Worm (Caenorhabditis elegans) whole organism, early embryonic: ENCODE results near the gene meg-2.

Experiments used
- B0310.2 ChIP-seq: sonication (generic microtip); optimal IDR thresholded peaks from 2 replicates; lab custom pipeline; 2016; ENCODE audit warnings: mild to moderate bottlenecking, missing genetic modification characterization, missing compliant biosample characterization
- F13C5.2 ChIP-seq: sonication (generic microtip); optimal IDR thresholded peaks from 2 replicates; lab custom pipeline; 2017; ENCODE audit warnings: mild to moderate bottlenecking, missing genetic modification characterization, inconsistent platforms, missing compliant biosample characterization
- aly-1 ChIP-seq: sonication (generic microtip); optimal IDR thresholded peaks from 2 replicates; lab custom pipeline; 2016; ENCODE audit warnings: missing genetic modification characterization, missing compliant biosample characterization
- ama-1 ChIP-seq: fragments of 150-350 bp; optimal IDR thresholded peaks from 2 replicates; lab custom pipeline; 2014
- ceh-13 ChIP-seq: fragments of 200-800 bp; sonication (Bioruptor generic); optimal IDR thresholded peaks from 2 replicates; lab custom pipeline; 2018; ENCODE audit warnings: mild to moderate bottlenecking, missing genetic modification characterization, missing compliant biosample characterization
- ceh-36 ChIP-seq: sonication (generic microtip); optimal IDR thresholded peaks from 2 replicates; lab custom pipeline; 2016; ENCODE audit warnings: missing genetic modification characterization, inconsistent platforms, missing compliant biosample characterization
- ets-7 ChIP-seq: sonication (generic microtip); optimal IDR thresholded peaks from 2 replicates; lab custom pipeline; 2016; ENCODE audit warnings: missing genotype, missing genetic modification characterization, missing compliant biosample characterization
- hnd-1 ChIP-seq: sonication (generic microtip); optimal IDR thresholded peaks from 2 replicates; lab custom pipeline; 2016; ENCODE audit warnings: missing genetic modification characterization, missing compliant biosample characterization
- scrt-1 ChIP-seq: fragments of 200-800 bp; sonication (Bioruptor generic); IDR thresholded peaks from 2 replicates; pipeline ENCODE4 v1.3.6; 2022; ENCODE audit warnings: missing genetic modification characterization, missing compliant biosample characterization
- sea-1 ChIP-seq: fragments of 200-800 bp; sonication (Bioruptor generic); conservative IDR thresholded peaks from 2 replicates; pipeline ENCODE4 v1.3.6; 2022; ENCODE audit warnings: missing genetic modification characterization, missing compliant biosample characterization
- tbx-11 ChIP-seq: fragments of 200-800 bp; sonication (Bioruptor generic); IDR thresholded peaks from 2 replicates; pipeline ENCODE4 v1.3.6; 2022; ENCODE audit warnings: missing genetic modification characterization, missing compliant biosample characterization
- tra-4 ChIP-seq: sonication (generic microtip); optimal IDR thresholded peaks from 2 replicates; lab custom pipeline; 2017; ENCODE audit warnings: missing genetic modification characterization, missing compliant biosample characterization

ce11 chrX:13900047-13900446 is 25.9 kb downstream of the meg-2 start, which contains the start of gene sra-38:
- no peak for TF ChIP-seq hnd-1 (tag; lab: Kevin White, UChicago)
- TF ChIP-seq tbx-11 (GFP tag; lab: Robert Waterston, UW), result no peak
- no peak for TF ChIP-seq sea-1 (GFP tag; lab: Robert Waterston, UW)
- TF ChIP-seq ama-1 (lab: Kevin White, UChicago), result no peak
- TF ChIP-seq ets-7, result no peak
- TF ChIP-seq ceh-36, result no peak
- no peak for TF ChIP-seq tra-4 (tag; lab: Kevin White, UChicago)
- no peak for TF ChIP-seq F13C5.2 (tag; lab: Kevin White, UChicago)
- no peak for TF ChIP-seq scrt-1 (GFP tag; lab: Robert Waterston, UW)
- no peak for TF ChIP-seq ceh-13 (GFP tag; lab: Kevin White, UChicago)
- no peak for TF ChIP-seq aly-1 (tag; lab: Kevin White, UChicago)
- no peak for TF ChIP-seq B0310.2 (tag; lab: Kevin White, UChicago)
